Fruit fly (Drosophila melanogaster): ENCODE results near the gene CG33722.

The CG33722 gene

DNA sequence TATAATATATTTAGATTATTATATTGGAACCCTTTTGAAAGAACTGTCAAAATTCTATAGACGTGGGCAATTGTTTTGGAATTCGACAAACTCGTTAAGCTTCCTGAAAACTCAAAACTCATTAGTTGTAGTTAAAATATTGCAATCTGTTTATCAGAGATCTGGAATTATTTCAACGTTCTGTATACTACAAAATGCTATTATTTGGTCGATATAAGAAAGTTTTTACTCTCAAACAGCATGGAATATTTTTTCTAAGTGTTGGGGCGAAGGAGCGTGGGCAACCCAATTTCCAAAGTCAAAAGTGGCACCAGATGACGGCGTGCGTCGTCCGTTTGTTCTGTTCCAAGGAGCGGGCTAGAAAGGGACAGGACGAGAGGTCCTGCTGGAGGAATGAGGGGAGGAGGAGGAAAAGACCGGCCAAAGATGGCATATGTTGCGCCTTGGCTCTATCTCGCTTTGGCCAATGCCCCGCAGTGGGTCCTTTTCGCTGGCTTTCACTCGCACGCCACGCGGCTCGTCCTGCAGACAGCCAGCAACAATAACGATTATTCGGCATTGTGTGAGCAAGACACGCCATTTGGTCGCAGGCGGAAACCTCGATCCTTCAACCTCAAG lies 42.0 kb downstream of the CG33722 start:
- no peak for TF ChIP-seq Opbp (GFP tag; IDR thresholded peaks at IDR 0.05; ENCODE audit: partially characterized antibody)
- TF ChIP-seq cg (GFP tag; optimal IDR thresholded peaks at IDR 0.05) = no peak
- TF ChIP-seq chinmo (GFP tag; IDR thresholded peaks at IDR 0.05; ENCODE audit: partially characterized antibody) = no peak
- TF ChIP-seq CG17829 (tag; optimal IDR thresholded peaks at IDR 0.05) = peak; percentile 12
- no peak for TF ChIP-seq CG30431 (GFP tag; optimal IDR thresholded peaks at IDR 0.05)
- TF ChIP-seq D (optimal IDR thresholded peaks at IDR 0.05) = peak; percentile 71
- TF ChIP-seq D (GFP tag; optimal IDR thresholded peaks at IDR 0.05) = no peak
- TF ChIP-seq tgo (GFP tag; IDR thresholded peaks at IDR 0.05) = no peak
- no peak for TF ChIP-seq Trl (optimal IDR thresholded peaks at IDR 0.05)
- TF ChIP-seq Trl (GFP tag; optimal IDR thresholded peaks at IDR 0.05) = no peak
- TF ChIP-seq CG15696 (tag; optimal IDR thresholded peaks at IDR 0.05) = peak; percentile 76
- peak; percentile 9 for TF ChIP-seq trem (tag; optimal IDR thresholded peaks at IDR 0.05)
- TF ChIP-seq Optix (GFP tag; IDR thresholded peaks at IDR 0.05) = 0 out of 3 replicates have a peak, but pooled peaks have one; percentile 14
- peak; percentile 41 for TF ChIP-seq CG1832 (GFP tag; optimal IDR thresholded peaks at IDR 0.05)
- TF ChIP-seq twi (tag; optimal IDR thresholded peaks at IDR 0.05) = peak; percentile 83
- TF ChIP-seq lola (GFP tag; optimal IDR thresholded peaks at IDR 0.05) = peak in 1 of 3 experiments; percentile 11
- TF ChIP-seq CG10979 (tag; optimal IDR thresholded peaks at IDR 0.05) = peak; percentile 42
- TF ChIP-seq dmrt11E (tag; optimal IDR thresholded peaks at IDR 0.05) = peak; percentile 29
- TF ChIP-seq CG18764 (GFP tag; optimal IDR thresholded peaks at IDR 0.05) = no peak
- TF ChIP-seq CG6654 (GFP tag; optimal IDR thresholded peaks at IDR 0.05) = no peak
- TF ChIP-seq ato (GFP tag; IDR thresholded peaks at IDR 0.05; ENCODE audit: partially characterized antibody) = peak; percentile 42; the same call in 1 of the 2 replicates
- peak; percentile 9 for TF ChIP-seq CG8924 (tag; optimal IDR thresholded peaks at IDR 0.05)
- peak; percentile 28 for TF ChIP-seq CG14710 (tag; optimal IDR thresholded peaks at IDR 0.05)
- TF ChIP-seq CG10267 (tag; optimal IDR thresholded peaks at IDR 0.05) = peak; percentile 36
- TF ChIP-seq CG9727 (GFP tag; optimal IDR thresholded peaks at IDR 0.05) = peak; percentile 54
- TF ChIP-seq CG34224 (GFP tag; IDR thresholded peaks at IDR 0.05; ENCODE audit: partially characterized antibody) = no peak
- TF ChIP-seq zf30C (GFP tag; optimal IDR thresholded peaks at IDR 0.05) = peak; percentile 66

DNA sequence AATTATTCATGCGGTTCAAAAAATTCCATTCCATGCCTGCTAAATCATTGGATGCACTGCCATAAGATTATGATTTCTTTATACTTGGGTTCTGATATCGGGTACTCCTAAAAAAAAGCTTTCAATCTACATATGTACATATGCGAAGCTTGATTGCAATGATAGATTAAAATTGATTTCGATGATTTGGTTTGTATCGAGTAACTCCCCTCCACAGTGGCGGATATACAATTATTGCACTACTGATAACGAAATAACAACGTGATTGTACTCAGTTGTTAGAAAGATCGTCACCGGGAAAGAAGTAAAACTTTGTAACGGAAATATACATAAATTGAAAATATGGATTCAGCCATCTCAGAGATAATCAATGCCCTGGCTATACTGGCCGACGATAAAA lies 43.8 kb downstream of the CG33722 start, which contains the start of gene Nazo:
Gene Nazo (plus strand): TSS at position 180 of the 400 bp plus-strand sequence.
- TF ChIP-seq CG2889 (GFP tag; IDR thresholded peaks at IDR 0.05) = no peak
- peak; percentile 18; the same call in 1 of the 2 replicates for TF ChIP-seq Dref (GFP tag; IDR thresholded peaks at IDR 0.05)
- TF ChIP-seq CG7786 (GFP tag; optimal IDR thresholded peaks at IDR 0.05) = no peak
- TF ChIP-seq CG6254 (GFP tag; optimal IDR thresholded peaks at IDR 0.05) = no peak
- TF ChIP-seq cg (GFP tag; optimal IDR thresholded peaks at IDR 0.05) = no peak
- no peak for TF ChIP-seq CG5180 (GFP tag; optimal IDR thresholded peaks at IDR 0.05)

DNA sequence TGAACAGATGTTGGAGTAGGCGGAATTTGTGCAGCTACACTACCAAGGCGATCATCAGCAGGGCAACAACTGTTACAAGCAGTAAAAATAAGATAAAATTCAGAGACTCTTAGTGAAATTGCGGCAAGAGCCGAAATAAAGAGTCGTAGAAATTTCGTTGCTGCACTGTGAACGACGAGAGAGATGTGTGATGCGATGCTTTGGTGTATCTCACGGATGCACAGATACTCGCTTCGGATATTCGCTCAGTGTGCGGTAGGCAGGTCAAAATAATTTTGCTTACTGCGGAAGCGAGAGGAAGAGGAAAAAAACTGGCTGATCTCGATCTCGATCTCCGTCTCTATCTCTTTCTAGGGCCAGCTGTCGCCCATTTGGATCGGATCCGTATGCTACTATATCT lies 44.9 kb downstream of the CG33722 start:
- TF ChIP-seq CG3726 (GFP tag; IDR thresholded peaks at IDR 0.05) (no peak), CG14965 (GFP tag; optimal IDR thresholded peaks at IDR 0.05; ENCODE audit: borderline replicate concordance) (no peak), ftz-f1 (GFP tag; optimal IDR thresholded peaks at IDR 0.05) (no peak), D19A (tag; optimal IDR thresholded peaks at IDR 0.05) (no peak), tx (GFP tag; optimal IDR thresholded peaks at IDR 0.05) (no peak), grn (GFP tag; optimal IDR thresholded peaks at IDR 0.05) (peak; percentile 25), row (GFP tag; IDR thresholded peaks at IDR 0.05) (0 out of 3 replicates have a peak, but pooled peaks have one; percentile 28), oc (tag; optimal IDR thresholded peaks at IDR 0.05) (no peak), CG4328 (GFP tag; optimal IDR thresholded peaks at IDR 0.05) (no peak), CG34224 (GFP tag; IDR thresholded peaks at IDR 0.05; ENCODE audit: partially characterized antibody) (no peak), hth (optimal IDR thresholded peaks at IDR 0.05) (no peak), Sox102F (GFP tag; optimal IDR thresholded peaks at IDR 0.05) (no peak), org-1 (GFP tag; optimal IDR thresholded peaks at IDR 0.05) (no peak), bigmax (GFP tag; optimal IDR thresholded peaks at IDR 0.05) (no peak), psq (GFP tag; optimal IDR thresholded peaks at IDR 0.05) (no peak), ci (GFP tag; IDR thresholded peaks at IDR 0.05) (peak; percentile 30; the same call in 1 of the 3 replicates), Mrtf (GFP tag; IDR thresholded peaks at IDR 0.05) (no peak), zf30C (GFP tag; optimal IDR thresholded peaks at IDR 0.05) (peak; percentile 92), dpn (GFP tag; optimal IDR thresholded peaks at IDR 0.05) (no peak)
